Worm (Caenorhabditis elegans) whole organism, young adult: ENCODE measurements around the gene ZK632.2.

Source experiments
- D2030.7 ChIP-seq: fragments of 200-800 bp; sonication (Bioruptor generic); IDR thresholded peaks from 2 replicates; pipeline ENCODE4 v1.3.6; 2022; ENCODE audit warnings: missing genetic modification reagents, missing genetic modification characterization, missing compliant biosample characterization
- T07F8.4 ChIP-seq: sonication (generic microtip); optimal IDR thresholded peaks from 2 replicates; lab custom pipeline; 2016; ENCODE audit warnings: mild to moderate bottlenecking, missing genetic modification characterization, moderate library complexity, missing compliant biosample characterization
- ama-1 ChIP-seq, 3 experiments: fragments of 150-350 bp in 1 of 3; sonication (generic microtip) in 2 of 3; optimal IDR thresholded peaks; 2 replicates each; lab custom pipeline; 2014 to 2018; ENCODE audit warnings: missing biosample characterization in 2 of 3, missing genetic modification characterization in 2 of 3, missing genetic modification reagents in 2 of 3

DNA sequence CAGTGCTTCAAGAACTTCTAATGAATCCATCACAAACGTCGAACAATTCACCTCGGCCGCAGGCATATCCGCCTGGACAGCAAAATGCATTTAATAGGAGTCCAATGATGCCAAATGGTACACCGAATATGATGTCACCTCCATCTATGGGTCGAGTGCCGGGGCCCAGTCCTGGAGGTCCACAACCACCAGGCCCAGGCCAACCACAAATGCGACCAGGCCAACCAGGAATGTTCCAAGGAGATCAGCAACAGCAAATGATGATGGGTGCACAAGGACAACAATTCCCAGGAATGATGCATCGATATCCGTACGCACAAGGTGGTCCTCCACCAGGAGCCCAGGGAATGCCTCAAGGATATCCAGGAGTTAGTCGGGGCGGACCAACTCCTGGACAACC, 31.8 kb upstream of the ZK632.2 start:
- TF ChIP-seq D2030.7 (no peak), T07F8.4 (tag; lab: Kevin White, UChicago) (no peak), ama-1 (optimal IDR thresholded peaks at IDR 0.05; lab: Kevin White, UChicago) (no peak), ama-1 (GFP tag; optimal IDR thresholded peaks at IDR 0.05; lab: Kevin White, UChicago) (no peak)
